Fruit fly (Drosophila melanogaster) whole organism, embryonic: ENCODE measurements around the gene Mtch.

ENCODE experiments used
- Asciz ChIP-seq: fragments of 200-800 bp; sonication (Bioruptor generic); optimal IDR thresholded peaks from 2 replicates; lab custom pipeline; 2017; ENCODE audit warnings: missing biosample characterization, mild to moderate bottlenecking, missing genetic modification characterization, missing genetic modification reagents
- CG12071 ChIP-seq: fragments of 200-800 bp; sonication (Bioruptor generic); optimal IDR thresholded peaks from 3 replicates; lab custom pipeline; 2018; ENCODE audit warnings: missing biosample characterization, mild to moderate bottlenecking, missing genetic modification characterization
- CG12769 ChIP-seq: fragments of 200-800 bp; sonication (Bioruptor generic); optimal IDR thresholded peaks from 2 replicates; lab custom pipeline; 2019; ENCODE audit warnings: missing biosample characterization, mild to moderate bottlenecking, missing genetic modification characterization, moderate library complexity
- CG12942 ChIP-seq: fragments of 200-800 bp; sonication (Bioruptor generic); optimal IDR thresholded peaks from 3 replicates; lab custom pipeline; 2016; ENCODE audit warnings: missing biosample characterization, missing genetic modification characterization
- CG15269 ChIP-seq: fragments of 200-800 bp; sonication (Bioruptor generic); optimal IDR thresholded peaks from 2 replicates; lab custom pipeline; 2018; ENCODE audit warnings: missing biosample characterization, mild to moderate bottlenecking, missing genetic modification characterization, moderate library complexity
- CG15601 ChIP-seq: fragments of 200-800 bp; sonication (Bioruptor generic); optimal IDR thresholded peaks from 3 replicates; lab custom pipeline; 2019; ENCODE audit warnings: missing biosample characterization, mild to moderate bottlenecking, missing genetic modification characterization, moderate library complexity
- CG16779 ChIP-seq: fragments of 200-800 bp; sonication (Bioruptor generic); IDR thresholded peaks from 2 replicates; pipeline ENCODE4 v1.3.6; 2022; ENCODE audit warnings: missing biosample characterization, missing genetic modification characterization
- CG18262 ChIP-seq: fragments of 200-800 bp; optimal IDR thresholded peaks from 3 replicates; lab custom pipeline; 2019; ENCODE audit warnings: missing biosample characterization, mild to moderate bottlenecking, missing genetic modification characterization, moderate library complexity
- CG18619 ChIP-seq: fragments of 200-800 bp; sonication (Bioruptor generic); optimal IDR thresholded peaks from 3 replicates; lab custom pipeline; 2017; ENCODE audit warnings: missing biosample characterization, mild to moderate bottlenecking, missing genetic modification characterization
- CG18764 ChIP-seq: fragments of 200-800 bp; sonication (Bioruptor generic); optimal IDR thresholded peaks from 3 replicates; lab custom pipeline; 2016; ENCODE audit warnings: missing biosample characterization, missing genetic modification characterization
- CG31224 ChIP-seq: fragments of 200-800 bp; sonication (Bioruptor generic); IDR thresholded peaks from 2 replicates; pipeline ENCODE4 v1.3.6; 2022; ENCODE audit warnings: missing biosample characterization, missing genetic modification characterization
- CG4617 ChIP-seq: fragments of 200-800 bp; sonication (Bioruptor generic); optimal IDR thresholded peaks from 3 replicates; lab custom pipeline; 2016; ENCODE audit warnings: missing biosample characterization, missing genetic modification characterization, borderline replicate concordance
- CG6272 ChIP-seq: fragments of 200-800 bp; sonication (Bioruptor generic); IDR thresholded peaks from 2 replicates; pipeline ENCODE4 v1.3.6; 2022; ENCODE audit warnings: missing biosample characterization, missing genetic modification characterization
- CG6654 ChIP-seq: fragments of 200-800 bp; sonication (Bioruptor generic); optimal IDR thresholded peaks from 2 replicates; lab custom pipeline; 2017; ENCODE audit warnings: missing biosample characterization, mild to moderate bottlenecking, missing genetic modification characterization
- CG6689 ChIP-seq: fragments of 200-800 bp; sonication (Bioruptor generic); IDR thresholded peaks from 2 replicates; pipeline ENCODE4 v1.3.6; 2022; ENCODE audit warnings: missing biosample characterization, missing genetic modification characterization
- CG7786 ChIP-seq: fragments of 200-800 bp; sonication (Bioruptor generic); optimal IDR thresholded peaks from 2 replicates; lab custom pipeline; 2016; ENCODE audit warnings: missing biosample characterization, missing genetic modification characterization
- CG7839 ChIP-seq: fragments of 200-800 bp; sonication (Bioruptor generic); optimal IDR thresholded peaks from 3 replicates; lab custom pipeline; 2018; ENCODE audit warnings: missing biosample characterization, mild to moderate bottlenecking, missing genetic modification characterization, moderate library complexity
- CG7987 ChIP-seq: fragments of 200-800 bp; sonication (Bioruptor generic); optimal IDR thresholded peaks from 2 replicates; lab custom pipeline; 2018; ENCODE audit warnings: missing biosample characterization, mild to moderate bottlenecking, missing genetic modification characterization, moderate library complexity
- CG8089 ChIP-seq: fragments of 200-800 bp; sonication (Bioruptor generic); optimal IDR thresholded peaks from 3 replicates; lab custom pipeline; 2016; ENCODE audit warnings: missing biosample characterization, missing genetic modification characterization
- CG9817 ChIP-seq: fragments of 200-800 bp; sonication (Bioruptor generic); optimal IDR thresholded peaks from 2 replicates; lab custom pipeline; 2018; ENCODE audit warnings: missing biosample characterization, mild to moderate bottlenecking, missing genetic modification characterization, moderate library complexity
- Dll ChIP-seq: fragments of 200-800 bp; sonication (Bioruptor generic); IDR thresholded peaks from 4 replicates; pipeline ENCODE4 v1.3.6; 2022; ENCODE audit warnings: missing biosample characterization, missing genetic modification characterization; ENCODE audit not compliant: partially characterized antibody
- GATAe ChIP-seq: fragments of 200-800 bp; sonication (Bioruptor generic); conservative IDR thresholded peaks from 2 replicates; pipeline ENCODE4 v1.3.6; 2022; ENCODE audit warnings: missing biosample characterization, missing genetic modification characterization
- HHEX ChIP-seq: fragments of 200-800 bp; sonication (Bioruptor generic); optimal IDR thresholded peaks from 3 replicates; lab custom pipeline; 2017; ENCODE audit warnings: missing biosample characterization, mild to moderate bottlenecking, missing genetic modification characterization, missing genetic modification reagents
- HLH3B ChIP-seq: fragments of 200-800 bp; sonication (Bioruptor generic); IDR thresholded peaks from 2 replicates; pipeline ENCODE4 v1.3.6; 2022; ENCODE audit warnings: missing biosample characterization, missing genetic modification characterization
- Kr ChIP-seq: fragments of 200-800 bp; sonication (Bioruptor generic); optimal IDR thresholded peaks from 2 replicates; lab custom pipeline; 2017; ENCODE audit warnings: missing biosample characterization, mild to moderate bottlenecking, missing genetic modification characterization
- Nf-YA ChIP-seq: fragments of 200-800 bp; sonication (Bioruptor generic); IDR thresholded peaks from 2 replicates; pipeline ENCODE4 v1.3.6; 2022; ENCODE audit warnings: missing biosample characterization, missing genetic modification characterization
- Scr ChIP-seq: fragments of 200-800 bp; sonication (Bioruptor generic); IDR thresholded peaks from 2 replicates; pipeline ENCODE4 v1.3.6; 2022; ENCODE audit warnings: missing biosample characterization, missing genetic modification characterization; ENCODE audit not compliant: partially characterized antibody
- bcd ChIP-seq: fragments of 200-800 bp; sonication (Bioruptor generic); optimal IDR thresholded peaks from 2 replicates; lab custom pipeline; 2017; ENCODE audit warnings: missing biosample characterization, mild to moderate bottlenecking, missing genetic modification characterization
- bigmax ChIP-seq: fragments of 200-800 bp; sonication (Bioruptor generic); optimal IDR thresholded peaks from 2 replicates; lab custom pipeline; 2018; ENCODE audit warnings: missing biosample characterization, mild to moderate bottlenecking, missing genetic modification characterization
- cato ChIP-seq: fragments of 200-800 bp; sonication (Bioruptor generic); optimal IDR thresholded peaks from 2 replicates; lab custom pipeline; 2016; ENCODE audit warnings: missing biosample characterization, missing genetic modification characterization, borderline replicate concordance
- chif ChIP-seq, 2 experiments: fragments of 200-800 bp; sonication (Bioruptor generic); optimal IDR thresholded peaks; 3 replicates each; lab custom pipeline; 2016; ENCODE audit warnings: missing biosample characterization in 2 of 2, missing genetic modification characterization in 2 of 2
- ci ChIP-seq: fragments of 200-800 bp; sonication (Bioruptor generic); IDR thresholded peaks from 3 replicates; pipeline ENCODE4 v1.3.6; 2022; ENCODE audit warnings: missing biosample characterization, missing genetic modification characterization
- emc ChIP-seq: fragments of 200-800 bp; sonication (Bioruptor generic); optimal IDR thresholded peaks from 2 replicates; lab custom pipeline; 2016; ENCODE audit warnings: missing biosample characterization, missing genetic modification characterization
- eyg ChIP-seq: fragments of 200-800 bp; sonication (Bioruptor generic); optimal IDR thresholded peaks from 3 replicates; lab custom pipeline; 2016; ENCODE audit warnings: missing biosample characterization, missing genetic modification characterization
- insv ChIP-seq, 2 experiments: fragments of 200-800 bp; sonication (Bioruptor generic); optimal IDR thresholded peaks; 3 replicates each; lab custom pipeline; 2016 to 2018; ENCODE audit warnings: missing biosample characterization in 2 of 2, missing genetic modification characterization in 2 of 2
- lbe ChIP-seq: fragments of 200-800 bp; sonication (Bioruptor generic); optimal IDR thresholded peaks from 2 replicates; lab custom pipeline; 2016; ENCODE audit warnings: missing biosample characterization, mild to moderate bottlenecking, missing genetic modification characterization
- pita ChIP-seq: fragments of 200-800 bp; sonication (Bioruptor generic); optimal IDR thresholded peaks from 2 replicates; lab custom pipeline; 2017; ENCODE audit warnings: missing biosample characterization, mild to moderate bottlenecking, missing genetic modification characterization
- pros ChIP-seq: fragments of 200-800 bp; sonication (Bioruptor generic); optimal IDR thresholded peaks from 3 replicates; lab custom pipeline; 2019; ENCODE audit warnings: missing biosample characterization, mild to moderate bottlenecking, missing genetic modification characterization, moderate library complexity
- row ChIP-seq: fragments of 200-800 bp; sonication (Bioruptor generic); IDR thresholded peaks from 3 replicates; pipeline ENCODE4 v1.3.6; 2022; ENCODE audit warnings: missing biosample characterization, missing genetic modification characterization
- trem ChIP-seq: fragments of 200-800 bp; optimal IDR thresholded peaks from 3 replicates; lab custom pipeline; 2019; ENCODE audit warnings: missing biosample characterization, mild to moderate bottlenecking, missing genetic modification characterization, moderate library complexity
- zen ChIP-seq: fragments of 200-800 bp; sonication (Bioruptor generic); optimal IDR thresholded peaks from 3 replicates; lab custom pipeline; 2018; ENCODE audit warnings: missing biosample characterization, mild to moderate bottlenecking, missing genetic modification characterization, moderate library complexity
- zen2 ChIP-seq: fragments of 200-800 bp; sonication (Bioruptor generic); IDR thresholded peaks from 3 replicates; pipeline ENCODE4 v1.3.6; 2022; ENCODE audit warnings: missing biosample characterization, missing genetic modification characterization; ENCODE audit not compliant: partially characterized antibody

Gene Mtch

dm6 chr3L:156591-157303 is 27.7 kb upstream of the Mtch start (continued):
- TF ChIP-seq pros (GFP tag; lab: Kevin White, UChicago), result no peak
- TF ChIP-seq eyg (GFP tag; lab: Kevin White, UChicago), result no peak
- no peak for TF ChIP-seq insv (GFP tag; optimal IDR thresholded peaks at IDR 0.05; lab: Kevin White, UChicago)
- no peak for TF ChIP-seq Kr
- no peak for TF ChIP-seq HHEX (GFP tag; lab: Kevin White, UChicago)
- no peak for TF ChIP-seq Asciz (GFP tag; lab: Kevin White, UChicago)
- TF ChIP-seq cato, result no peak
- TF ChIP-seq CG18262 (tag; lab: Kevin White, UChicago), result no peak
- no peak for TF ChIP-seq ci (GFP tag; lab: Robert Waterston, UW)
- no peak for TF ChIP-seq zen
- peak; percentile 14 for TF ChIP-seq lbe (GFP tag; lab: Kevin White, UChicago)
- TF ChIP-seq Scr, result no peak
- no peak for TF ChIP-seq CG8089
- TF ChIP-seq CG7839 (tag; lab: Kevin White, UChicago), result no peak
- no peak for TF ChIP-seq Nf-YA (GFP tag; lab: Robert Waterston, UW)
- no peak for TF ChIP-seq trem
- peak; percentile 100 for TF ChIP-seq GATAe (GFP tag; lab: Robert Waterston, UW)
- TF ChIP-seq CG18764, result no peak
- TF ChIP-seq Dll (GFP tag; lab: Robert Waterston, UW), result no peak
- no peak for TF ChIP-seq HLH3B (GFP tag; lab: Robert Waterston, UW)
- no peak for TF ChIP-seq row (GFP tag; lab: Robert Waterston, UW)
- no peak for TF ChIP-seq chif (GFP tag; optimal IDR thresholded peaks at IDR 0.05; lab: Kevin White, UChicago)
- TF ChIP-seq CG9817 (tag; lab: Kevin White, UChicago), result no peak
- TF ChIP-seq CG15269 (tag; lab: Kevin White, UChicago), result no peak
- no peak for TF ChIP-seq CG18619
- peak; percentile 5 for TF ChIP-seq CG12071 (GFP tag; lab: Kevin White, UChicago)
- no peak for TF ChIP-seq CG7786 (GFP tag; lab: Kevin White, UChicago)
- TF ChIP-seq CG6654 (GFP tag; lab: Kevin White, UChicago), result no peak
- TF ChIP-seq emc (GFP tag; lab: Kevin White, UChicago), result no peak
- TF ChIP-seq bcd (GFP tag; lab: Kevin White, UChicago), result no peak
- no peak for TF ChIP-seq zen2 (GFP tag; lab: Robert Waterston, UW)
- no peak for TF ChIP-seq pita (GFP tag; lab: Kevin White, UChicago)
- TF ChIP-seq CG7987 (GFP tag; lab: Kevin White, UChicago), result peak; percentile 28
- TF ChIP-seq CG31224 (GFP tag; lab: Robert Waterston, UW), result no peak
- TF ChIP-seq bigmax (GFP tag; lab: Kevin White, UChicago), result no peak
- TF ChIP-seq CG4617, result no peak
- TF ChIP-seq CG12769 (tag; lab: Kevin White, UChicago), result peak; percentile 12
- TF ChIP-seq CG6689 (GFP tag; lab: Robert Waterston, UW), result no peak
- TF ChIP-seq CG16779 (GFP tag; lab: Robert Waterston, UW), result no peak
- TF ChIP-seq CG12942 (GFP tag; lab: Kevin White, UChicago), result no peak
- TF ChIP-seq CG6272 (GFP tag; lab: Robert Waterston, UW), result no peak
- TF ChIP-seq CG15601 (tag; lab: Kevin White, UChicago), result no peak
